Worm (Caenorhabditis elegans) whole organism, L2 larva: Measurements from ENCODE around the gene his-42.
A peak's percentile ranks its signal among the peaks of the same experiment; 100 is the strongest.
"Not testable (repeated sequence)": the region's sequence is repeated elsewhere in the genome, so short reads cannot be mapped to it uniquely, and the experiment has no call there.

ENCODE experiments used
- C34F6.9 ChIP-seq: fragments of 150-350 bp; optimal IDR thresholded peaks from 2 replicates; lab custom pipeline; 2014; ENCODE audit warnings: missing biosample characterization, missing genetic modification characterization
- F13H6.1 ChIP-seq: sonication (generic microtip); optimal IDR thresholded peaks from 2 replicates; lab custom pipeline; 2016; ENCODE audit warnings: missing genetic modification characterization, missing compliant biosample characterization
- R02D3.7 ChIP-seq: fragments of 150-350 bp; optimal IDR thresholded peaks from 2 replicates; lab custom pipeline; 2014; ENCODE audit warnings: missing biosample characterization, missing genetic modification characterization
- Y55F3AM.14 ChIP-seq: fragments of 200-800 bp; sonication (Bioruptor generic); optimal IDR thresholded peaks from 2 replicates; lab custom pipeline; 2018; ENCODE audit warnings: mild to moderate bottlenecking, missing genetic modification characterization, missing compliant biosample characterization
- ZK546.5 ChIP-seq: sonication (generic microtip); optimal IDR thresholded peaks from 2 replicates; lab custom pipeline; 2017; ENCODE audit warnings: missing biosample characterization, missing genetic modification characterization
- alr-1 ChIP-seq: fragments of 150-350 bp; optimal IDR thresholded peaks from 2 replicates; lab custom pipeline; 2014; ENCODE audit warnings: missing biosample characterization, missing genetic modification characterization
- aly-2 ChIP-seq: fragments of 150-350 bp; optimal IDR thresholded peaks from 2 replicates; lab custom pipeline; 2014; ENCODE audit warnings: missing biosample characterization, missing genetic modification characterization
- ama-1 ChIP-seq: fragments of 150-350 bp; optimal IDR thresholded peaks from 2 replicates; lab custom pipeline; 2018; ENCODE audit warnings: inconsistent platforms
- ceh-16 ChIP-seq: fragments of 150-350 bp; optimal IDR thresholded peaks from 2 replicates; lab custom pipeline; 2014; ENCODE audit warnings: missing biosample characterization, missing genetic modification characterization
- ceh-82 ChIP-seq: fragments of 150-350 bp; optimal IDR thresholded peaks from 2 replicates; lab custom pipeline; 2014; ENCODE audit warnings: missing biosample characterization, missing genetic modification characterization
- crh-2 ChIP-seq: sonication (generic microtip); optimal IDR thresholded peaks from 2 replicates; lab custom pipeline; 2017; ENCODE audit warnings: missing biosample characterization, missing genetic modification characterization
- dmd-4 ChIP-seq: sonication (generic microtip); optimal IDR thresholded peaks from 2 replicates; lab custom pipeline; 2017; ENCODE audit warnings: missing biosample characterization, missing genetic modification characterization
- egl-27 ChIP-seq: sonication (generic microtip); optimal IDR thresholded peaks from 3 replicates; lab custom pipeline; 2017; ENCODE audit warnings: missing biosample characterization, missing genetic modification reagents, missing genetic modification characterization
- elt-1 ChIP-seq: fragments of 150-350 bp; optimal IDR thresholded peaks from 2 replicates; lab custom pipeline; 2014; ENCODE audit warnings: missing biosample characterization, missing genetic modification characterization
- elt-3 ChIP-seq: sonication (generic microtip); optimal IDR thresholded peaks from 2 replicates; lab custom pipeline; 2017; ENCODE audit warnings: missing biosample characterization, missing genetic modification characterization
- fos-1 ChIP-seq: fragments of 150-350 bp; optimal IDR thresholded peaks from 2 replicates; lab custom pipeline; 2014; ENCODE audit warnings: missing biosample characterization, missing genetic modification characterization
- gmeb-1 ChIP-seq: fragments of 150-350 bp; optimal IDR thresholded peaks from 2 replicates; lab custom pipeline; 2014; ENCODE audit warnings: missing biosample characterization, missing genetic modification characterization
- lin-11 ChIP-seq: fragments of 150-350 bp; sonication (generic microtip); optimal IDR thresholded peaks from 2 replicates; lab custom pipeline; 2014; ENCODE audit warnings: missing biosample characterization, missing genetic modification characterization, inconsistent platforms, mixed read lengths
- lin-13 ChIP-seq: fragments of 150-350 bp; optimal IDR thresholded peaks from 2 replicates; lab custom pipeline; 2014; ENCODE audit warnings: missing biosample characterization, missing genetic modification reagents, missing genetic modification characterization
- lsy-2 ChIP-seq, 2 experiments: fragments of 150-350 bp in 1 of 2; sonication (generic microtip) in 1 of 2; optimal IDR thresholded peaks; 2 replicates each; lab custom pipeline; 2014 to 2017; ENCODE audit warnings: missing biosample characterization in 2 of 2, missing genetic modification characterization in 2 of 2
- mab-5 ChIP-seq: fragments of 150-350 bp; optimal IDR thresholded peaks from 2 replicates; lab custom pipeline; 2014; ENCODE audit warnings: missing biosample characterization, missing genetic modification characterization
- mdl-1 ChIP-seq, 2 experiments: fragments of 150-350 bp in 1 of 2; sonication (generic microtip) in 1 of 2; optimal IDR thresholded peaks; 2 replicates each; lab custom pipeline; 2017; ENCODE audit warnings: missing biosample characterization in 2 of 2, missing genetic modification characterization in 2 of 2
- nhr-10 ChIP-seq: sonication (generic microtip); optimal IDR thresholded peaks from 2 replicates; lab custom pipeline; 2017; ENCODE audit warnings: missing biosample characterization, missing genetic modification characterization
- nhr-12 ChIP-seq: fragments of 150-350 bp; optimal IDR thresholded peaks from 2 replicates; lab custom pipeline; 2014; ENCODE audit warnings: missing biosample characterization, missing genetic modification characterization
- nhr-129 ChIP-seq: fragments of 150-350 bp; optimal IDR thresholded peaks from 2 replicates; lab custom pipeline; 2014; ENCODE audit warnings: missing biosample characterization, missing genetic modification characterization
- nhr-21 ChIP-seq: fragments of 150-350 bp; optimal IDR thresholded peaks from 2 replicates; lab custom pipeline; 2014; ENCODE audit warnings: missing biosample characterization, missing genetic modification characterization
- nhr-23 ChIP-seq: fragments of 150-350 bp; optimal IDR thresholded peaks from 2 replicates; lab custom pipeline; 2014; ENCODE audit warnings: missing biosample characterization, missing genetic modification reagents, missing genetic modification characterization
- nhr-25 ChIP-seq: fragments of 150-350 bp; sonication (generic microtip); optimal IDR thresholded peaks from 3 replicates; lab custom pipeline; 2014; ENCODE audit warnings: missing biosample characterization, missing genetic modification characterization
- peb-1 ChIP-seq: fragments of 150-350 bp; optimal IDR thresholded peaks from 2 replicates; lab custom pipeline; 2014; ENCODE audit warnings: missing biosample characterization, missing genetic modification characterization
- sem-4 ChIP-seq: fragments of 150-350 bp; optimal IDR thresholded peaks from 2 replicates; lab custom pipeline; 2014; ENCODE audit warnings: missing biosample characterization, missing genetic modification reagents, missing genetic modification characterization
- skn-1 ChIP-seq: sonication (generic microtip); optimal IDR thresholded peaks from 2 replicates; lab custom pipeline; 2017; ENCODE audit warnings: missing biosample characterization, missing genetic modification characterization
- sma-9 ChIP-seq, 2 experiments: fragments of 150-350 bp in 1 of 2; sonication (generic microtip) in 1 of 2; optimal IDR thresholded peaks; 2 replicates each; lab custom pipeline; 2014 to 2016; ENCODE audit warnings: missing genetic modification characterization in 2 of 2, mild to moderate bottlenecking in 1 of 2, missing biosample characterization in 1 of 2, missing compliant biosample characterization in 1 of 2, missing genetic modification reagents in 1 of 2, moderate library complexity in 1 of 2
- snpc-4 ChIP-seq: fragments of 150-350 bp; optimal IDR thresholded peaks from 2 replicates; lab custom pipeline; 2014; ENCODE audit warnings: missing biosample characterization, missing genetic modification characterization
- unc-39 ChIP-seq: fragments of 150-350 bp; optimal IDR thresholded peaks from 2 replicates; lab custom pipeline; 2014; ENCODE audit warnings: missing biosample characterization, missing genetic modification characterization
- unc-55 ChIP-seq: fragments of 150-350 bp; sonication (generic microtip); optimal IDR thresholded peaks from 3 replicates; lab custom pipeline; 2014; ENCODE audit warnings: missing biosample characterization, missing genetic modification reagents, missing genetic modification characterization
- unc-62 ChIP-seq: fragments of 150-350 bp; optimal IDR thresholded peaks from 2 replicates; lab custom pipeline; 2014; ENCODE audit warnings: missing biosample characterization, missing genetic modification reagents, missing genetic modification characterization
- zag-1 ChIP-seq: fragments of 150-350 bp; optimal IDR thresholded peaks from 2 replicates; lab custom pipeline; 2014; ENCODE audit warnings: missing biosample characterization, missing genetic modification characterization
- ztf-11 ChIP-seq: sonication (generic microtip); optimal IDR thresholded peaks from 2 replicates; lab custom pipeline; 2017; ENCODE audit warnings: missing biosample characterization, missing genetic modification characterization

The his-42 gene

ce11 chrII:13818043-13818442 lies 10.5 kb downstream of the his-42 start, which contains the start of gene his-16:
Gene his-16, minus strand, starts transcription at chrII:13818143.
- TF ChIP-seq elt-1 (tag; lab: Kevin White, UChicago); Y55F3AM.14; sma-9 (GFP tag; optimal IDR thresholded peaks at IDR 0.05; lab: Kevin White, UChicago); sma-9 (tag; optimal IDR thresholded peaks at IDR 0.05; lab: Kevin White, UChicago): not testable (repeated sequence)

ce11 chrII:13815513-13815912 lies 13.0 kb downstream of the his-42 start:
- TF ChIP-seq ceh-16 (tag; lab: Kevin White, UChicago) (no peak), nhr-21 (tag; lab: Kevin White, UChicago) (no peak)

ce11 chrII:13813950-13814349 lies 14.5 kb downstream of the his-42 start:
- TF ChIP-seq sma-9 (GFP tag; optimal IDR thresholded peaks at IDR 0.05; lab: Kevin White, UChicago) (peak; percentile 14), sma-9 (tag; optimal IDR thresholded peaks at IDR 0.05; lab: Kevin White, UChicago) (no peak), unc-62 (GFP tag; lab: Kevin White, UChicago) (no peak), mab-5 (no peak), fos-1 (tag; lab: Kevin White, UChicago) (peak; percentile 43)

DNA sequence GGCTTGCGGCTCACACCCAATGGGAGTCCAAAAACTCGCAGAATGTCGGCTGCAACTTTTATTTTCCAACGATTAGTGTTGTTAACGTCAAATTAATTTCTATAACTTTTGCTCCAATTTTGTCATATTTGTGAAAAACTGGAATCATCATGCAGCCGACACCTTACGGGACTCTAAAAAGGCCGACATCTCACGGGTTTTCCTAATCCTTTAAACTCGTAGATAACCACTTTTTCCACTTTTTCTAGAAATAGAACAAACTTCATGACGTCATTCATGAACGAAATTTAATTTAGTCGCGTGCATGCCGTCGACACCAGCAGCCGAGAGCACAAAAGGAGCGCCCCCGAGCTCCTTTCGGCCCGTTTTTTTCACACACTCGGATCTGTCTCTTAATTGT lies 15.1 kb downstream of the his-42 start:
- no peak for TF ChIP-seq nhr-12
- no peak for TF ChIP-seq ceh-82 (tag; lab: Kevin White, UChicago)
- TF ChIP-seq ztf-11, result no peak
- TF ChIP-seq mab-5, result no peak
- no peak for TF ChIP-seq dmd-4 (tag; lab: Kevin White, UChicago)
- no peak for TF ChIP-seq lin-13 (GFP tag; lab: Kevin White, UChicago)
- no peak for TF ChIP-seq aly-2 (tag; lab: Kevin White, UChicago)
- no peak for TF ChIP-seq mdl-1 (tag; optimal IDR thresholded peaks at IDR 0.05; lab: Kevin White, UChicago)
- TF ChIP-seq gmeb-1 (tag; lab: Kevin White, UChicago), result no peak
- no peak for TF ChIP-seq nhr-129 (tag; lab: Kevin White, UChicago)
- TF ChIP-seq nhr-23 (tag; lab: Kevin White, UChicago), result no peak
- TF ChIP-seq nhr-21 (tag; lab: Kevin White, UChicago), result no peak
- peak; percentile 3 for TF ChIP-seq zag-1
- TF ChIP-seq F13H6.1, result no peak
- TF ChIP-seq lin-11 (tag; lab: Kevin White, UChicago), result no peak
- TF ChIP-seq ZK546.5 (tag; lab: Kevin White, UChicago), result no peak
- peak in 1 of 2 experiments; percentile 33 for TF ChIP-seq lsy-2 (tag; optimal IDR thresholded peaks at IDR 0.05; lab: Kevin White, UChicago)
- TF ChIP-seq C34F6.9, result peak; percentile 33
- TF ChIP-seq elt-3 (tag; lab: Kevin White, UChicago), result no peak
- TF ChIP-seq elt-1 (tag; lab: Kevin White, UChicago), result no peak
- TF ChIP-seq egl-27 (tag; lab: Kevin White, UChicago), result no peak
- peak; percentile 15 for TF ChIP-seq sma-9 (GFP tag; optimal IDR thresholded peaks at IDR 0.05; lab: Kevin White, UChicago)
- no peak for TF ChIP-seq sma-9 (tag; optimal IDR thresholded peaks at IDR 0.05; lab: Kevin White, UChicago)
- no peak for TF ChIP-seq nhr-25 (tag; lab: Kevin White, UChicago)
- TF ChIP-seq nhr-10 (tag; lab: Kevin White, UChicago), result no peak
- TF ChIP-seq peb-1 (tag; lab: Kevin White, UChicago), result no peak
- no peak for TF ChIP-seq sem-4 (tag; lab: Kevin White, UChicago)
- TF ChIP-seq skn-1 (tag; lab: Kevin White, UChicago), result no peak
- TF ChIP-seq crh-2 (tag; lab: Kevin White, UChicago), result no peak
- TF ChIP-seq alr-1 (tag; lab: Kevin White, UChicago), result no peak
- TF ChIP-seq ama-1 (lab: Kevin White, UChicago), result no peak
- no peak for TF ChIP-seq unc-62 (GFP tag; lab: Kevin White, UChicago)
- TF ChIP-seq snpc-4, result peak; percentile 76
- no peak for TF ChIP-seq unc-55 (GFP tag; lab: Kevin White, UChicago)
- no peak for TF ChIP-seq unc-39 (tag; lab: Kevin White, UChicago)
- TF ChIP-seq R02D3.7, result no peak
